Fruit fly (Drosophila melanogaster) whole organism, embryonic: Measurements from ENCODE around the gene GstT4.

ENCODE experiments used
- Atf6 ChIP-seq: fragments of 200-800 bp; sonication (Bioruptor generic); IDR thresholded peaks from 2 replicates; pipeline ENCODE4 v1.3.6; 2022; ENCODE audit warnings: missing biosample characterization, missing genetic modification characterization
- B-H2 ChIP-seq: fragments of 200-800 bp; sonication (Bioruptor generic); optimal IDR thresholded peaks from 2 replicates; lab custom pipeline; 2018; ENCODE audit warnings: missing biosample characterization, mild to moderate bottlenecking, missing genetic modification characterization
- CG10147 ChIP-seq: fragments of 200-800 bp; sonication (Bioruptor generic); optimal IDR thresholded peaks from 2 replicates; lab custom pipeline; 2019; ENCODE audit warnings: missing biosample characterization, mild to moderate bottlenecking, missing genetic modification characterization, moderate library complexity
- CG10209 ChIP-seq: fragments of 200-800 bp; sonication (Bioruptor generic); optimal IDR thresholded peaks from 3 replicates; lab custom pipeline; 2017; ENCODE audit warnings: missing biosample characterization, mild to moderate bottlenecking, missing genetic modification characterization, missing genetic modification reagents
- CG10565 ChIP-seq: fragments of 200-800 bp; sonication (Bioruptor generic); optimal IDR thresholded peaks from 3 replicates; lab custom pipeline; 2016; ENCODE audit warnings: missing biosample characterization, mild to moderate bottlenecking, missing genetic modification characterization
- CG11456 ChIP-seq: fragments of 200-800 bp; sonication (Bioruptor generic); IDR thresholded peaks from 3 replicates; pipeline ENCODE4 v1.3.6; 2022; ENCODE audit warnings: missing biosample characterization, missing genetic modification characterization
- CG12236 ChIP-seq: fragments of 200-800 bp; sonication (Bioruptor generic); optimal IDR thresholded peaks from 2 replicates; lab custom pipeline; 2016; ENCODE audit warnings: missing biosample characterization, missing genetic modification characterization
- CG13894 ChIP-seq: fragments of 200-800 bp; sonication (Bioruptor generic); optimal IDR thresholded peaks from 3 replicates; lab custom pipeline; 2018; ENCODE audit warnings: missing biosample characterization, mild to moderate bottlenecking, missing genetic modification characterization, moderate library complexity
- CG14860 ChIP-seq: fragments of 200-800 bp; sonication (Bioruptor generic); IDR thresholded peaks from 3 replicates; pipeline ENCODE4 v1.3.6; 2022; ENCODE audit warnings: missing biosample characterization, missing genetic modification characterization; ENCODE audit not compliant: partially characterized antibody
- CG1603 ChIP-seq: fragments of 200-800 bp; sonication (Bioruptor generic); optimal IDR thresholded peaks from 2 replicates; lab custom pipeline; 2019; ENCODE audit warnings: missing biosample characterization, mild to moderate bottlenecking, missing genetic modification characterization, moderate library complexity
- CG18262 ChIP-seq: fragments of 200-800 bp; optimal IDR thresholded peaks from 3 replicates; lab custom pipeline; 2019; ENCODE audit warnings: missing biosample characterization, mild to moderate bottlenecking, missing genetic modification characterization, moderate library complexity
- CG18619 ChIP-seq: fragments of 200-800 bp; sonication (Bioruptor generic); optimal IDR thresholded peaks from 3 replicates; lab custom pipeline; 2017; ENCODE audit warnings: missing biosample characterization, mild to moderate bottlenecking, missing genetic modification characterization
- CG18764 ChIP-seq: fragments of 200-800 bp; sonication (Bioruptor generic); optimal IDR thresholded peaks from 3 replicates; lab custom pipeline; 2016; ENCODE audit warnings: missing biosample characterization, missing genetic modification characterization
- CG2120 ChIP-seq: fragments of 200-800 bp; sonication (Bioruptor generic); optimal IDR thresholded peaks from 3 replicates; lab custom pipeline; 2016; ENCODE audit warnings: missing biosample characterization, missing genetic modification characterization
- CG30020 ChIP-seq: fragments of 200-800 bp; optimal IDR thresholded peaks from 2 replicates; lab custom pipeline; 2019; ENCODE audit warnings: missing biosample characterization, mild to moderate bottlenecking, missing genetic modification characterization, moderate library complexity
- CG30431 ChIP-seq: fragments of 200-800 bp; sonication (Bioruptor generic); optimal IDR thresholded peaks from 2 replicates; lab custom pipeline; 2017; ENCODE audit warnings: missing biosample characterization, missing genetic modification characterization
- CG5180 ChIP-seq: fragments of 200-800 bp; sonication (Bioruptor generic); optimal IDR thresholded peaks from 3 replicates; lab custom pipeline; 2017; ENCODE audit warnings: missing biosample characterization, missing genetic modification characterization, mild to moderate bottlenecking, moderate library complexity, missing genetic modification reagents
- CG6272 ChIP-seq: fragments of 200-800 bp; sonication (Bioruptor generic); IDR thresholded peaks from 2 replicates; pipeline ENCODE4 v1.3.6; 2022; ENCODE audit warnings: missing biosample characterization, missing genetic modification characterization
- CG6765 ChIP-seq: fragments of 200-800 bp; sonication (Bioruptor generic); optimal IDR thresholded peaks from 3 replicates; lab custom pipeline; 2017; ENCODE audit warnings: missing biosample characterization, mild to moderate bottlenecking, missing genetic modification characterization
- CG7357 ChIP-seq: fragments of 200-800 bp; sonication (Bioruptor generic); IDR thresholded peaks from 3 replicates; pipeline ENCODE4 v1.3.6; 2022; ENCODE audit warnings: missing biosample characterization, missing genetic modification characterization
- CG7987 ChIP-seq: fragments of 200-800 bp; sonication (Bioruptor generic); optimal IDR thresholded peaks from 2 replicates; lab custom pipeline; 2018; ENCODE audit warnings: missing biosample characterization, mild to moderate bottlenecking, missing genetic modification characterization, moderate library complexity
- CG8765 ChIP-seq: fragments of 200-800 bp; sonication (Bioruptor generic); IDR thresholded peaks from 2 replicates; pipeline ENCODE4 v1.3.6; 2022; ENCODE audit warnings: missing biosample characterization, missing genetic modification characterization
- CTCF ChIP-seq: fragments of 200-800 bp; sonication (Bioruptor generic); optimal IDR thresholded peaks from 2 replicates; lab custom pipeline; 2017; ENCODE audit warnings: missing biosample characterization, mild to moderate bottlenecking, missing genetic modification characterization, moderate library complexity
- CrebB ChIP-seq: fragments of 200-800 bp; sonication (Bioruptor generic); optimal IDR thresholded peaks from 3 replicates; lab custom pipeline; 2018; ENCODE audit warnings: missing biosample characterization, mild to moderate bottlenecking, missing genetic modification characterization
- Ets65A ChIP-seq: fragments of 200-800 bp; sonication (Bioruptor generic); peaks from one replicate; lab custom pipeline; 2016; ENCODE audit warnings: missing biosample characterization, missing genetic modification characterization
- Side ChIP-seq: fragments of 200-800 bp; sonication (Bioruptor generic); optimal IDR thresholded peaks from 2 replicates; lab custom pipeline; 2016; ENCODE audit warnings: missing biosample characterization, missing genetic modification characterization
- Sry-δ ChIP-seq: fragments of 200-800 bp; sonication (Bioruptor generic); optimal IDR thresholded peaks from 2 replicates; lab custom pipeline; 2016; ENCODE audit warnings: missing biosample characterization, missing genetic modification characterization
- ash1 ChIP-seq: fragments of 200-800 bp; sonication (Bioruptor generic); optimal IDR thresholded peaks from 2 replicates; lab custom pipeline; 2018; ENCODE audit warnings: missing biosample characterization, mild to moderate bottlenecking, missing genetic modification characterization
- az2 ChIP-seq: fragments of 200-800 bp; sonication (Bioruptor generic); optimal IDR thresholded peaks from 3 replicates; lab custom pipeline; 2016; ENCODE audit warnings: missing biosample characterization, missing genetic modification characterization
- bab2 ChIP-seq: fragments of 200-800 bp; sonication (Bioruptor generic); optimal IDR thresholded peaks from 2 replicates; lab custom pipeline; 2016; ENCODE audit warnings: missing biosample characterization, missing genetic modification characterization
- bcd ChIP-seq: fragments of 200-800 bp; sonication (Bioruptor generic); optimal IDR thresholded peaks from 2 replicates; lab custom pipeline; 2017; ENCODE audit warnings: missing biosample characterization, mild to moderate bottlenecking, missing genetic modification characterization
- br ChIP-seq: fragments of >200 bp; optimal IDR thresholded peaks from 2 replicates; lab custom pipeline; 2017
- btn ChIP-seq: fragments of 200-800 bp; sonication (Bioruptor generic); optimal IDR thresholded peaks from 2 replicates; lab custom pipeline; 2016; ENCODE audit warnings: missing biosample characterization, missing genetic modification characterization
- chinmo ChIP-seq: fragments of 200-800 bp; sonication (Bioruptor generic); IDR thresholded peaks from 4 replicates; pipeline ENCODE4 v1.3.6; 2022; ENCODE audit warnings: missing biosample characterization, missing genetic modification characterization; ENCODE audit not compliant: partially characterized antibody
- danr ChIP-seq: fragments of 200-800 bp; sonication (Bioruptor generic); IDR thresholded peaks from 2 replicates; pipeline ENCODE4 v1.3.6; 2022; ENCODE audit warnings: missing biosample characterization, missing genetic modification characterization
- dm ChIP-seq: fragments of 200-800 bp; sonication (Bioruptor generic); optimal IDR thresholded peaks from 3 replicates; lab custom pipeline; 2016; ENCODE audit warnings: missing biosample characterization, missing genetic modification characterization
- esg ChIP-seq: fragments of 200-800 bp; sonication (Bioruptor generic); conservative IDR thresholded peaks from 2 replicates; pipeline ENCODE4 v1.3.6; 2022; ENCODE audit warnings: missing biosample characterization, missing genetic modification characterization
- h ChIP-seq: fragments of >200 bp; optimal IDR thresholded peaks from 2 replicates; lab custom pipeline; 2017
- hb ChIP-seq: fragments of 200-800 bp; sonication (Bioruptor generic); IDR thresholded peaks from 3 replicates; pipeline ENCODE4 v1.3.6; 2022; ENCODE audit warnings: missing biosample characterization, missing genetic modification characterization; ENCODE audit not compliant: partially characterized antibody
- hth ChIP-seq: fragments of >200 bp; optimal IDR thresholded peaks from 2 replicates; lab custom pipeline; 2017; ENCODE audit warnings: inconsistent platforms
- mirr ChIP-seq: fragments of 200-800 bp; sonication (Bioruptor generic); optimal IDR thresholded peaks from 3 replicates; lab custom pipeline; 2018; ENCODE audit warnings: missing biosample characterization, mild to moderate bottlenecking, missing genetic modification characterization
- nerfin-2 ChIP-seq: fragments of 200-800 bp; sonication (Bioruptor generic); IDR thresholded peaks from 2 replicates; pipeline ENCODE4 v1.3.6; 2022; ENCODE audit warnings: missing biosample characterization, missing genetic modification characterization; ENCODE audit not compliant: partially characterized antibody
- pan ChIP-seq, 4 experiments: fragments of >200 bp in 3 of 4; fragments of 200-800 bp in 1 of 4; sonication (Bioruptor generic) in 1 of 4; optimal IDR thresholded peaks in 3 of 4; IDR thresholded peaks in 1 of 4; 2 replicates each; pipeline versions ENCODE4 v1.3.6 to Lab custom; 2017 to 2022; ENCODE audit warnings: missing biosample characterization in 2 of 4, missing genetic modification characterization in 2 of 4, mixed read lengths in 1 of 4
- row ChIP-seq: fragments of 200-800 bp; sonication (Bioruptor generic); IDR thresholded peaks from 3 replicates; pipeline ENCODE4 v1.3.6; 2022; ENCODE audit warnings: missing biosample characterization, missing genetic modification characterization
- shn ChIP-seq: fragments of 200-800 bp; sonication (Bioruptor generic); optimal IDR thresholded peaks from 3 replicates; lab custom pipeline; 2016; ENCODE audit warnings: missing biosample characterization, missing genetic modification characterization
- sim ChIP-seq: fragments of 200-800 bp; sonication (Bioruptor generic); IDR thresholded peaks from 2 replicates; pipeline ENCODE4 v1.3.6; 2022; ENCODE audit warnings: missing biosample characterization, missing genetic modification characterization
- tll ChIP-seq, 2 experiments: fragments of 200-800 bp in 1 of 2; fragments of >200 bp in 1 of 2; sonication (Bioruptor generic) in 1 of 2; optimal IDR thresholded peaks; 2 replicates each; lab custom pipeline; 2017 to 2019; ENCODE audit warnings: missing biosample characterization in 2 of 2, missing genetic modification characterization in 2 of 2, mild to moderate bottlenecking in 1 of 2, moderate library complexity in 1 of 2
- toy ChIP-seq: fragments of 200-800 bp; sonication (Bioruptor generic); IDR thresholded peaks from 2 replicates; pipeline ENCODE4 v1.3.6; 2022; ENCODE audit warnings: missing biosample characterization, missing genetic modification characterization
- ttk ChIP-seq: fragments of 200-800 bp; sonication (Bioruptor generic); IDR thresholded peaks from 2 replicates; pipeline ENCODE4 v2.1.2; 2022; ENCODE audit warnings: missing biosample characterization, missing genetic modification characterization
- tup ChIP-seq: fragments of 200-800 bp; sonication (Bioruptor generic); optimal IDR thresholded peaks from 2 replicates; lab custom pipeline; 2016; ENCODE audit warnings: missing biosample characterization, mild to moderate bottlenecking, missing genetic modification characterization, moderate library complexity

Gene GstT4

DNA sequence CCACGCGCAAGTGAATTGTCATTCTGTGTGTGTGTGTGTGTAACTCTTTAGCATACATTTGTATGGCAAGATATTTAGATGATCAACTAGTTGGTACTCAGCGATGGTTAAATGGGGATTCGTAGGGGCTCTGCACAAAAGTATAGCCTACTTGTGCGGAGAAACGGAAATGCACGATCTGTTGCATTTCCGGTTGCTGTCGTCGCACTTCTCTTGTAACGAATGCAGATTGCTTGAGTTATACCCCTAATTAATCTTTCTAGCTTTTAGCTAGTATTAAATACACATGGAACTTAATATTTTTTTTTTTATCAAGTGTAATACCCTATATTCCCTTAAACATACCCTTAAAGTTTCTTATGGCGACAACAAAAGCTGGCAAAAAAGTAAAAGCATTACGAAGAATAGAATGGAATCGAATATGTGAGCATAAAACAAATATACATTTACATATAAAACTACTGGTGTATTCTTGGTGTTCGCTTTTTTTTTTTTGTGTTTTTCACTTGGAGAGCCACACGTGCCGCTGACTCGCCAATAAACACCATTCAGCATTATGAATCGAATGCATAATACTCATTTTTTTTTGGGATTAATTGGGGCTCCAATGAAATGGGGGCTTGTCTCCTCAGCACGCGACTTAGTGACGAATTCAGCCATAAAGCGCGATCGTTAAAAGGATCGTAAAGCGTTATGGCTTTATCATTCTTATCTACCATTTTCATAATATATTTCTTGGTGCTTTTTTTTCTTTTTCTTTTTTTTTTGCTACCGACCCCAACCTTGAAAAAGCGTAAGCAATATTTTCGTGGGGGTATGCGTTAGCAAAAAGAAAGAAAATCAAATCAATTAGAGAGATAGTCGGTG, 13.1 kb upstream of the GstT4 start (continued):
- TF ChIP-seq danr (GFP tag; lab: Robert Waterston, UW) (no peak), CG12236 (GFP tag; lab: Kevin White, UChicago) (no peak), CG8765 (GFP tag; lab: Robert Waterston, UW) (no peak; the same call in 1 of the 2 replicates), Side (GFP tag; lab: Kevin White, UChicago) (peak; percentile 29), Ets65A (peak; percentile 93), B-H2 (GFP tag; lab: Kevin White, UChicago) (no peak), pan (optimal IDR thresholded peaks at IDR 0.05; lab: Kevin White, UChicago) (no peak), pan (GFP tag; optimal IDR thresholded peaks at IDR 0.05 in 1 of 2, IDR thresholded peaks at IDR 0.05 in 1 of 2) (peak in 1 of 2 experiments; percentile 38), sim (GFP tag; lab: Robert Waterston, UW) (no peak), CrebB (tag; lab: Kevin White, UChicago) (no peak), CTCF (GFP tag; lab: Kevin White, UChicago) (no peak), mirr (GFP tag; lab: Kevin White, UChicago) (no peak), CG1603 (peak; percentile 5), ash1 (GFP tag; lab: Kevin White, UChicago) (no peak), dm (no peak), esg (GFP tag; lab: Robert Waterston, UW) (no peak), CG18764 (GFP tag; lab: Kevin White, UChicago) (no peak), tll (GFP tag; optimal IDR thresholded peaks at IDR 0.05; lab: Kevin White, UChicago) (no peak), az2 (GFP tag; lab: Kevin White, UChicago) (peak; percentile 11), nerfin-2 (GFP tag; lab: Robert Waterston, UW) (no peak), Sry-δ (GFP tag; lab: Kevin White, UChicago) (peak; percentile 12), btn (GFP tag; lab: Kevin White, UChicago) (no peak), CG7987 (no peak), ttk (no peak), CG30020 (tag; lab: Kevin White, UChicago) (no peak), hb (no peak), CG6272 (peak; percentile 8; the same call in 1 of the 2 replicates), bcd (GFP tag; lab: Kevin White, UChicago) (peak; percentile 64), chinmo (GFP tag; lab: Robert Waterston, UW) (no peak), h (lab: Kevin White, UChicago) (no peak), CG10565 (GFP tag; lab: Kevin White, UChicago) (no peak), hth (lab: Kevin White, UChicago) (no peak), CG5180 (GFP tag; lab: Kevin White, UChicago) (no peak), bab2 (GFP tag; lab: Kevin White, UChicago) (peak; percentile 58), br (lab: Kevin White, UChicago) (no peak), CG10147 (GFP tag; lab: Kevin White, UChicago) (peak; percentile 75), CG18619 (GFP tag; lab: Kevin White, UChicago) (peak; percentile 60), CG11456 (GFP tag; lab: Robert Waterston, UW) (0 out of 3 replicates have a peak, but pooled peaks have one; percentile 33), CG18262 (tag; lab: Kevin White, UChicago) (no peak), CG7357 (no peak), toy (GFP tag; lab: Robert Waterston, UW) (no peak), CG2120 (GFP tag; lab: Kevin White, UChicago) (peak; percentile 93), row (peak; percentile 50; the same call in 1 of the 3 replicates), CG30431 (no peak), shn (GFP tag; lab: Kevin White, UChicago) (peak; percentile 33), Atf6 (GFP tag; lab: Robert Waterston, UW) (peak; percentile 52), CG14860 (no peak), tup (no peak), CG13894 (tag; lab: Kevin White, UChicago) (no peak), CG10209 (GFP tag; lab: Kevin White, UChicago) (peak; percentile 63), CG6765 (GFP tag; lab: Kevin White, UChicago) (peak; percentile 21)
